Fruit fly (Drosophila melanogaster): ENCODE measurements around the gene pan.

Gene pan

DNA sequence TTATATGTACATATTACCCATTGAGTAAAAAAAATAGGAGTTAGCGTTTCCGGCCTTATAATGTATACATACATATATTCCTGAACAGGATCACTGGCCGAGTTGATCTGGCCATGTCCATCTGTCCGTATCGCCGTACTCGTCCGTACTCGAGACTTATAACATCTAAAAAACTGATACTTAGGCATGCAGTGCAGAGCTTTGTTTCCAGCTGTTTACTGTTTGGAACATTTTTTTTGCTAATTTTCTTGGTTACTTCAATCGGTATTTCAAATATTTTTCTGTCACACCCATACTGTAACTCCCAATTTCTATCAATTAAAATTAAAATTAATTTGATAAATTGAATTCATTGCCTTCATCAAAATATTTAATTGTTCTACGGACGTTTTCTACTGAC lies 6.6 kb upstream of the pan start:
- TF ChIP-seq ey (GFP tag; optimal IDR thresholded peaks at IDR 0.05) (no peak), Dfd (GFP tag; optimal IDR thresholded peaks at IDR 0.05) (no peak), lola (GFP tag; optimal IDR thresholded peaks at IDR 0.05) (no peak), brk (GFP tag; optimal IDR thresholded peaks at IDR 0.05) (no peak), foxo (GFP tag; optimal IDR thresholded peaks at IDR 0.05) (no peak), sv (GFP tag; optimal IDR thresholded peaks at IDR 0.05) (no peak), dsf (GFP tag; optimal IDR thresholded peaks at IDR 0.05; ENCODE audit: borderline replicate concordance) (no peak), GATAd (GFP tag; optimal IDR thresholded peaks at IDR 0.05) (no peak), br (GFP tag; optimal IDR thresholded peaks at IDR 0.05) (no peak), Abd-B (GFP tag; optimal IDR thresholded peaks at IDR 0.05) (no peak), Rel (GFP tag; optimal IDR thresholded peaks at IDR 0.05) (no peak), Rel (tag; optimal IDR thresholded peaks at IDR 0.05) (no peak), sage (GFP tag; optimal IDR thresholded peaks at IDR 0.05) (no peak), dmrt93B (GFP tag; optimal IDR thresholded peaks at IDR 0.05) (no peak), Hr83 (GFP tag; optimal IDR thresholded peaks at IDR 0.05; ENCODE audit: poor library complexity, severe bottlenecking) (no peak), usp (GFP tag; optimal IDR thresholded peaks at IDR 0.05) (no peak), Dif (GFP tag; optimal IDR thresholded peaks at IDR 0.05; ENCODE audit: partially characterized antibody) (no peak), Hr78 (GFP tag; optimal IDR thresholded peaks at IDR 0.05) (no peak), h (GFP tag; optimal IDR thresholded peaks at IDR 0.05) (no peak)

- TF ChIP-seq CrebA (GFP tag; optimal IDR thresholded peaks at IDR 0.05; ENCODE audit: borderline replicate concordance) (no peak), Vsx2 (GFP tag; optimal IDR thresholded peaks at IDR 0.05; ENCODE audit: partially characterized antibody) (no peak), Hr83 (GFP tag; optimal IDR thresholded peaks at IDR 0.05; ENCODE audit: poor library complexity, severe bottlenecking) (no peak), Rel (GFP tag; optimal IDR thresholded peaks at IDR 0.05) (no peak), Rel (tag; optimal IDR thresholded peaks at IDR 0.05) (peak; percentile 19), fru (GFP tag; optimal IDR thresholded peaks at IDR 0.05) (no peak), N (GFP tag; optimal IDR thresholded peaks at IDR 0.05) (peak; percentile 48), usp (GFP tag; optimal IDR thresholded peaks at IDR 0.05) (no peak)
Observed at dm6 chr4:63307-63706, 5.8 kb upstream of the pan start.

dm6 chr4:67063-67684 lies 2.0 kb upstream of the pan start, which contains the start of gene RpS3A:
RpS3A (minus strand) TSS chr4:67207.
- TF ChIP-seq Dfd (GFP tag; optimal IDR thresholded peaks at IDR 0.05): no peak
- TF ChIP-seq woc (GFP tag; optimal IDR thresholded peaks at IDR 0.05): peak; percentile 89
- TF ChIP-seq sage (GFP tag; optimal IDR thresholded peaks at IDR 0.05): no peak
- TF ChIP-seq pan (optimal IDR thresholded peaks at IDR 0.05): no peak
- peak; percentile 76 for TF ChIP-seq Myc (optimal IDR thresholded peaks at IDR 0.05)
- no peak for TF ChIP-seq sv (GFP tag; optimal IDR thresholded peaks at IDR 0.05)
- peak; percentile 71 for TF ChIP-seq h (GFP tag; optimal IDR thresholded peaks at IDR 0.05)
- peak; percentile 60 for TF ChIP-seq OdsH (GFP tag; optimal IDR thresholded peaks at IDR 0.05)
- TF ChIP-seq Abd-B (GFP tag; optimal IDR thresholded peaks at IDR 0.05): no peak
- peak; percentile 41 for TF ChIP-seq ey (GFP tag; optimal IDR thresholded peaks at IDR 0.05)
- TF ChIP-seq dl (GFP tag; optimal IDR thresholded peaks at IDR 0.05; ENCODE audit: insufficient read depth in 1 of 2, partially characterized antibody in 2 of 2): peak in 1 of 2 experiments; percentile 42
- TF ChIP-seq Mio (GFP tag; optimal IDR thresholded peaks at IDR 0.05): no peak
- TF ChIP-seq foxo (GFP tag; optimal IDR thresholded peaks at IDR 0.05): peak; percentile 12 to 66
- peak; percentile 93 for TF ChIP-seq Hr83 (GFP tag; optimal IDR thresholded peaks at IDR 0.05; ENCODE audit: poor library complexity, severe bottlenecking)
- no peak for TF ChIP-seq usp (GFP tag; optimal IDR thresholded peaks at IDR 0.05)
- TF ChIP-seq tai (GFP tag; optimal IDR thresholded peaks at IDR 0.05): peak; percentile 61
- peak; percentile 13 for TF ChIP-seq CrebA (GFP tag; optimal IDR thresholded peaks at IDR 0.05; ENCODE audit: borderline replicate concordance)
- TF ChIP-seq Jra (GFP tag; optimal IDR thresholded peaks at IDR 0.05): peak; percentile 11
- TF ChIP-seq br (GFP tag; optimal IDR thresholded peaks at IDR 0.05): peak; percentile 77
- no peak for TF ChIP-seq dsf (GFP tag; optimal IDR thresholded peaks at IDR 0.05; ENCODE audit: borderline replicate concordance)
- peak; percentile 83 for TF ChIP-seq CG9705 (GFP tag; optimal IDR thresholded peaks at IDR 0.05)
- peak; percentile 45 for TF ChIP-seq Dif (GFP tag; optimal IDR thresholded peaks at IDR 0.05; ENCODE audit: partially characterized antibody)
- peak; percentile 14 for TF ChIP-seq lola (GFP tag; optimal IDR thresholded peaks at IDR 0.05)
- no peak for TF ChIP-seq Rel (GFP tag; optimal IDR thresholded peaks at IDR 0.05)
- peak; percentile 69 for TF ChIP-seq Rel (tag; optimal IDR thresholded peaks at IDR 0.05)
- TF ChIP-seq jim (GFP tag; optimal IDR thresholded peaks at IDR 0.05): no peak
- peak; percentile 83 for TF ChIP-seq dmrt93B (GFP tag; optimal IDR thresholded peaks at IDR 0.05)
- peak; percentile 72 for TF ChIP-seq Hr78 (GFP tag; optimal IDR thresholded peaks at IDR 0.05)
- peak; percentile 82 for TF ChIP-seq rgr (GFP tag; optimal IDR thresholded peaks at IDR 0.05)
- peak; percentile 87 for TF ChIP-seq Sp1 (GFP tag; optimal IDR thresholded peaks at IDR 0.05)
- peak; percentile 14 for TF ChIP-seq GATAd (GFP tag; optimal IDR thresholded peaks at IDR 0.05)
- TF ChIP-seq Vsx2 (GFP tag; optimal IDR thresholded peaks at IDR 0.05; ENCODE audit: partially characterized antibody): peak; percentile 20
- TF ChIP-seq fru (GFP tag; optimal IDR thresholded peaks at IDR 0.05): peak; percentile 64
- peak; percentile 51 for TF ChIP-seq CG32264 (GFP tag; optimal IDR thresholded peaks at IDR 0.05)
- TF ChIP-seq psq (GFP tag; optimal IDR thresholded peaks at IDR 0.05): peak; percentile 45
- peak; percentile 97 for TF ChIP-seq N (GFP tag; optimal IDR thresholded peaks at IDR 0.05)
- TF ChIP-seq Hnf4 (GFP tag; optimal IDR thresholded peaks at IDR 0.05): peak; percentile 79
- no peak for TF ChIP-seq brk (GFP tag; optimal IDR thresholded peaks at IDR 0.05)
- TF ChIP-seq HLH106 (tag; optimal IDR thresholded peaks at IDR 0.05): peak; percentile 75

All from whole organism, wandering third instar larva.